Worm (Caenorhabditis elegans) whole organism, L2 larva: ENCODE measurements around the gene ubh-4.

Experiments
- blmp-1 ChIP-seq: sonication (generic microtip); optimal IDR thresholded peaks from 2 replicates; lab custom pipeline; 2017; ENCODE audit warnings: missing genetic modification characterization, mild to moderate bottlenecking, missing compliant biosample characterization, antibody characterized with exemption, moderate library complexity; ENCODE audit not compliant: insufficient read depth
- fos-1 ChIP-seq: fragments of 150-350 bp; optimal IDR thresholded peaks from 2 replicates; lab custom pipeline; 2014; ENCODE audit warnings: missing biosample characterization, missing genetic modification characterization
- mdl-1 ChIP-seq, 2 experiments: fragments of 150-350 bp in 1 of 2; sonication (generic microtip) in 1 of 2; optimal IDR thresholded peaks; 2 replicates each; lab custom pipeline; 2017; ENCODE audit warnings: missing biosample characterization in 2 of 2, missing genetic modification characterization in 2 of 2
- snpc-4 ChIP-seq: fragments of 150-350 bp; optimal IDR thresholded peaks from 2 replicates; lab custom pipeline; 2014; ENCODE audit warnings: missing biosample characterization, missing genetic modification characterization
- zag-1 ChIP-seq: fragments of 150-350 bp; optimal IDR thresholded peaks from 2 replicates; lab custom pipeline; 2014; ENCODE audit warnings: missing biosample characterization, missing genetic modification characterization

DNA sequence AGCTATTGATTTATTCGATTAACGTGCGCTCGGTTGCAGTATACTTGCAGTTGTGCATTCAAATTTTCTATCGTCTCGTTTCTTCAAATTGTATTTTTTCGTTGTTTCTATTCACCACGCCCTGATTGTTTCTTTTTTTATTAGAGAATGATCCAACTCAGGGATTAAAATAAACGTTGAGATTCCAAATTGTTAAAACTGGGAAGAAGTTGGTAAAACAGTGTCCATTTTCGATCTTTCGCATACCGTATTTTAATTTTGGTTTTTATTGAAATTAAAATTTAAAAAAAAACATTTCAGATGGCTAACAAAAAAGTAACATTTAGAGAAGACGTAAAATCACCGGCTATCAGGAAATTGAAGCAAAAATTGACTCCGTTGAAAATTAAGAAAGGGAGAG lies 7.9 kb upstream of the ubh-4 start, which contains the start of gene apn-1:
- TF ChIP-seq mdl-1 (tag; optimal IDR thresholded peaks at IDR 0.05; lab: Kevin White, UChicago) = no peak
- no peak for TF ChIP-seq snpc-4 (tag; lab: Kevin White, UChicago)
- TF ChIP-seq fos-1 (tag; lab: Kevin White, UChicago) = no peak
- no peak for TF ChIP-seq zag-1
- no peak for TF ChIP-seq blmp-1
